Worm (Caenorhabditis elegans) whole organism, L2 larva: Measurements from ENCODE around the gene coh-3.

ENCODE experiments used
- ama-1 ChIP-seq: fragments of 150-350 bp; optimal IDR thresholded peaks from 2 replicates; lab custom pipeline; 2018; ENCODE audit warnings: inconsistent platforms
- fos-1 ChIP-seq: fragments of 150-350 bp; optimal IDR thresholded peaks from 2 replicates; lab custom pipeline; 2014; ENCODE audit warnings: missing biosample characterization, missing genetic modification characterization
- nhr-11 ChIP-seq: fragments of 150-350 bp; optimal IDR thresholded peaks from 2 replicates; lab custom pipeline; 2014; ENCODE audit warnings: missing biosample characterization, missing genetic modification characterization
- nhr-12 ChIP-seq: fragments of 150-350 bp; optimal IDR thresholded peaks from 2 replicates; lab custom pipeline; 2014; ENCODE audit warnings: missing biosample characterization, missing genetic modification characterization
- nhr-129 ChIP-seq: fragments of 150-350 bp; optimal IDR thresholded peaks from 2 replicates; lab custom pipeline; 2014; ENCODE audit warnings: missing biosample characterization, missing genetic modification characterization
- nhr-21 ChIP-seq: fragments of 150-350 bp; optimal IDR thresholded peaks from 2 replicates; lab custom pipeline; 2014; ENCODE audit warnings: missing biosample characterization, missing genetic modification characterization
- sem-4 ChIP-seq: fragments of 150-350 bp; optimal IDR thresholded peaks from 2 replicates; lab custom pipeline; 2014; ENCODE audit warnings: missing biosample characterization, missing genetic modification reagents, missing genetic modification characterization
- unc-62 ChIP-seq: fragments of 150-350 bp; optimal IDR thresholded peaks from 2 replicates; lab custom pipeline; 2014; ENCODE audit warnings: missing biosample characterization, missing genetic modification reagents, missing genetic modification characterization
- zag-1 ChIP-seq: fragments of 150-350 bp; optimal IDR thresholded peaks from 2 replicates; lab custom pipeline; 2014; ENCODE audit warnings: missing biosample characterization, missing genetic modification characterization
- ztf-1 ChIP-seq: fragments of 200-800 bp; sonication (Bioruptor generic); conservative IDR thresholded peaks from 2 replicates; pipeline ENCODE4 v1.3.6; 2022; ENCODE audit warnings: missing genetic modification characterization, missing compliant biosample characterization

DNA sequence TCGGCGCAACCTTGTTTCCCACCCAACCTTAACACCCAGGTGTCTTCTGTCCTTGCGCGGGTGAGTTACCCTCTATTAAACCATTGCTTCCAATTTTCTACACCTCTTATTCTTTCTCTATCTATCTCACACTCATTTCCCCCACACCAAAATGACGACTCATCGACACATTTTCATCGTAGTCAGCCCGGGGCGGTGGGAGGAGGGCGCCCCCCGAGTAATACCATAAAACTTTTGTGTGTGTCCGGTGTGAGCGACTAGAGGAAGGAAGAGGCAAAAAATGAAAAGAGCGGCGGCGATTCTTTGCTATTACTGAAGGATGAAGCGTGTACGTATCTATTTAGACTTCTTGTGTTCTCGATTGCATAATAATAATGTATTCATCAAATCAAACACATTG is 47.6 kb downstream of the coh-3 start:
- no peak for TF ChIP-seq nhr-129 (tag; lab: Kevin White, UChicago)
- TF ChIP-seq ama-1 (lab: Kevin White, UChicago) = no peak
- no peak for TF ChIP-seq zag-1 (tag; lab: Kevin White, UChicago)
- no peak for TF ChIP-seq sem-4 (tag; lab: Kevin White, UChicago)
- no peak for TF ChIP-seq nhr-21 (tag; lab: Kevin White, UChicago)
- no peak for TF ChIP-seq nhr-12 (tag; lab: Kevin White, UChicago)
- no peak for TF ChIP-seq nhr-11 (tag; lab: Kevin White, UChicago)
- TF ChIP-seq ztf-1 = no peak
- no peak for TF ChIP-seq unc-62 (GFP tag; lab: Kevin White, UChicago)
- peak; percentile 68 for TF ChIP-seq fos-1 (tag; lab: Kevin White, UChicago)
